Worm (Caenorhabditis elegans): Measurements from ENCODE around the gene nlp-29.

Gene nlp-29

ce11 chrV:4022309-4022708, 38.1 kb downstream of the nlp-29 start, which contains the start of gene cyp-35A3:
cyp-35A3 (plus strand) TSS chrV:4022609.
- no peak for TF ChIP-seq lsy-12 (tag; optimal IDR thresholded peaks at IDR 0.05)
- no peak for TF ChIP-seq nhr-76 (tag; optimal IDR thresholded peaks at IDR 0.05)
- TF ChIP-seq zag-1 (tag; optimal IDR thresholded peaks at IDR 0.05): no peak
- TF ChIP-seq unc-39 (tag; optimal IDR thresholded peaks at IDR 0.05): no peak
- no peak for TF ChIP-seq ztf-11 (tag; optimal IDR thresholded peaks at IDR 0.05)
- TF ChIP-seq nhr-11 (tag; optimal IDR thresholded peaks at IDR 0.05): no peak
- no peak for TF ChIP-seq daf-12 (tag; optimal IDR thresholded peaks at IDR 0.05)
- no peak for TF ChIP-seq nhr-25 (tag; optimal IDR thresholded peaks at IDR 0.05)
- no peak for TF ChIP-seq aly-2 (tag; optimal IDR thresholded peaks at IDR 0.05)

DNA sequence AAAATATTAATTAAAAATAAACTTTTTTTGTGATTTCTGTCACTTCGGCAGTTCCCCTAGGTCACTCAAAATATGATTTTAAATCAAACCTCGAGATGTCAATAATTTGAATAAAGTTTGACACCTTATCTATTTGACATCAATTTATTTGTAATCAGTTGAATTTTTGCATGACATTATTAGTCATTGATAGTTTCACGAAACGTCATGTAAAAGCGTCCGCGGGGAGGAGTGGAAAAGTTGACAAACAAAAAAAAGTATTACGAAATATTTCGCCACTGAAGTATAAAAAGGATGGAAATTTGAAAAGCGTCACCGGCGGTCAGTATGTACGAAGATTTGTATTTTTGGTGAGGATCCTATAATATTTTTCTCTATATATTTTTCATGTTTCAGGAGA, 40.6 kb downstream of the nlp-29 start, which contains the start of gene K09D9.1:
Gene K09D9.1 (plus strand): TSS at position 271 of the 400 bp plus-strand sequence.
- TF ChIP-seq lin-15B (tag; optimal IDR thresholded peaks at IDR 0.05) (no peak), pqm-1 (tag; optimal IDR thresholded peaks at IDR 0.05) (peak; percentile 81), elt-2 (tag; optimal IDR thresholded peaks at IDR 0.05) (peak; percentile 92), jun-1 (tag; optimal IDR thresholded peaks at IDR 0.05) (peak; percentile 64), lsy-12 (tag; optimal IDR thresholded peaks at IDR 0.05) (no peak), nhr-67 (tag; optimal IDR thresholded peaks at IDR 0.05) (no peak)

DNA sequence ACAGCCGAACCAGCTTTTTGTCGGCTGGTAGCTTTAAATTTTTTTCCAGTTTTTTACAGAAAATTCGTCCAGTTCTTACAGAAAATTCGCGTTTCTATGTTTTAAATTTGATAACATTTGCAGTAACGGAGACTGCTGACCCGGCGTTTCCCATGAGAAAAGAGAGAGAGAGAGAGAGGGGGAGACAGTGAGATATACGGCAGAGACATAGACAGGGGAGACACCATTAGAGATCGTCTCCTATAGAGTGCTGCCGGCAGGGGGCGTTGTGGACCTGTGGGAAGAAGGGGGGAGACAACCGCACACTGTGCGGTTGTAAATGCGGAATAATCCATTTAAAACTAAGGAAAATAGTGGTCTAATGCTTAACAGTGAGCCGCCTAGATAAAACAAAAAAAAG, 45.4 kb downstream of the nlp-29 start:
- TF ChIP-seq hmg-11 (tag; optimal IDR thresholded peaks at IDR 0.05): no peak
- no peak for TF ChIP-seq ztf-4 (tag; optimal IDR thresholded peaks at IDR 0.05)
- no peak for TF ChIP-seq nhr-25 (tag; optimal IDR thresholded peaks at IDR 0.05)
- no peak for TF ChIP-seq elt-1 (tag; optimal IDR thresholded peaks at IDR 0.05)
- peak; percentile 87 for TF ChIP-seq nfya-1 (tag; optimal IDR thresholded peaks at IDR 0.05; ENCODE audit: insufficient read depth)
- TF ChIP-seq eor-1 (tag; optimal IDR thresholded peaks at IDR 0.05): no peak
- TF ChIP-seq zag-1 (tag; optimal IDR thresholded peaks at IDR 0.05): no peak
- TF ChIP-seq elt-2 (tag; optimal IDR thresholded peaks at IDR 0.05): peak; percentile 30

DNA sequence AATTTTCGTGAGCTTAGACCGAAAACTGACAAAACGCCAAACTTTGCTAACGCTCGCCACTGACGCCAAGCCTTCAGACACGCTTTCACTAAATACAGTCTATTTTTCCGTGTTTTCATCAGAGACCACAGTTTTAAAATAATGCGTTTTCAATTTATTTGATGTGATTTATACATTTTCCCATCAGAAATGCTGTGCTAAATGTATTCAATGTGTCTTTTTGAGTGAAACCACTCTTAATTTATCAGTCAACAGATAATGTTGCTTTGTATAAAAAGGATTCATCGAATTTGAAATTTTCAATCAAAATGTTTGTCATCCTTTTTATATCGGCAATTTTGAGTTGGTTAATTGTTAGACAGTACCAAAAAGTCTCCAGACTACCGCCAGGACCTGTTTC, 47.1 kb downstream of the nlp-29 start, which contains the start of gene cyp-35A4:
Gene cyp-35A4 (plus strand): TSS at position 301 of the 400 bp plus-strand sequence.
- TF ChIP-seq aly-2 (tag; optimal IDR thresholded peaks at IDR 0.05) (no peak), pha-4 (tag; optimal IDR thresholded peaks at IDR 0.05) (no peak), nhr-77 (tag; optimal IDR thresholded peaks at IDR 0.05) (no peak), elt-3 (tag; optimal IDR thresholded peaks at IDR 0.05) (no peak), ceh-28 (tag; optimal IDR thresholded peaks at IDR 0.05) (no peak), fkh-10 (GFP tag; optimal IDR thresholded peaks at IDR 0.05) (no peak), nhr-76 (tag; optimal IDR thresholded peaks at IDR 0.05) (no peak), hmg-11 (tag; optimal IDR thresholded peaks at IDR 0.05) (no peak), skn-1 (tag; optimal IDR thresholded peaks at IDR 0.05) (no peak), lsy-12 (tag; optimal IDR thresholded peaks at IDR 0.05) (no peak), ceh-16 (tag; optimal IDR thresholded peaks at IDR 0.05) (no peak), mdl-1 (tag; optimal IDR thresholded peaks at IDR 0.05) (no peak), lin-15B (tag; optimal IDR thresholded peaks at IDR 0.05) (no peak), nhr-28 (tag; optimal IDR thresholded peaks at IDR 0.05) (no peak), mml-1 (tag; optimal IDR thresholded peaks at IDR 0.05) (no peak), snpc-4 (tag; optimal IDR thresholded peaks at IDR 0.05) (no peak)

- TF ChIP-seq mml-1 (tag; optimal IDR thresholded peaks at IDR 0.05) (no peak), elt-3 (tag; optimal IDR thresholded peaks at IDR 0.05) (no peak), nfya-1 (tag; optimal IDR thresholded peaks at IDR 0.05; ENCODE audit: insufficient read depth) (no peak), zag-1 (tag; optimal IDR thresholded peaks at IDR 0.05) (no peak), nhr-11 (tag; optimal IDR thresholded peaks at IDR 0.05) (no peak), nhr-12 (tag; optimal IDR thresholded peaks at IDR 0.05) (no peak), unc-62 (GFP tag; optimal IDR thresholded peaks at IDR 0.05) (no peak), ceh-9 (tag; optimal IDR thresholded peaks at IDR 0.05) (no peak), tbx-2 (tag; optimal IDR thresholded peaks at IDR 0.05) (no peak), ceh-82 (tag; optimal IDR thresholded peaks at IDR 0.05) (no peak), egl-27 (tag; optimal IDR thresholded peaks at IDR 0.05) (no peak), lin-39 (tag; optimal IDR thresholded peaks at IDR 0.05) (no peak), snpc-4 (tag; optimal IDR thresholded peaks at IDR 0.05) (no peak), unc-39 (tag; optimal IDR thresholded peaks at IDR 0.05) (no peak), lin-15B (tag; optimal IDR thresholded peaks at IDR 0.05) (no peak), ama-1 (optimal IDR thresholded peaks at IDR 0.05) (no peak)
These were observed 50.1 kb downstream of the nlp-29 start, which contains the start of gene C49G7.7 for ce11 chrV:4034303-4034702. C49G7.7 (plus strand) TSS chrV:4034476.

Data from whole organism, L3 larva.